Worm (Caenorhabditis elegans) whole organism, young adult: ENCODE data around the gene F31E8.4.

ENCODE experiments used
- ZK185.1 ChIP-seq: sonication (generic microtip); optimal IDR thresholded peaks from 2 replicates; lab custom pipeline; 2016; ENCODE audit warnings: mild to moderate bottlenecking, missing genetic modification characterization, missing compliant biosample characterization; ENCODE audit not compliant: poor library complexity, severe bottlenecking
- ceh-27 ChIP-seq: fragments of 200-800 bp; sonication (Bioruptor generic); optimal IDR thresholded peaks from 2 replicates; lab custom pipeline; 2018; ENCODE audit warnings: mild to moderate bottlenecking, missing genetic modification characterization, moderate library complexity, missing compliant biosample characterization
- nfya-1 ChIP-seq: sonication (generic microtip); optimal IDR thresholded peaks from 2 replicates; lab custom pipeline; 2017; ENCODE audit warnings: antibody characterized with exemption, missing compliant biosample characterization, missing genetic modification characterization, borderline replicate concordance; ENCODE audit not compliant: insufficient read depth
- unc-62 ChIP-seq: fragments of 150-350 bp; optimal IDR thresholded peaks from 2 replicates; lab custom pipeline; 2014; ENCODE audit warnings: missing biosample characterization, missing genetic modification reagents, missing genetic modification characterization

ce11 chrII:6768014-6768413, 31.9 kb downstream of the F31E8.4 start, which contains the start of gene F41G3.18:
- no peak for TF ChIP-seq ZK185.1 (tag; lab: Kevin White, UChicago)
- no peak for TF ChIP-seq nfya-1 (tag; lab: Kevin White, UChicago)
- no peak for TF ChIP-seq unc-62
- TF ChIP-seq ceh-27 (GFP tag; lab: Kevin White, UChicago) = no peak
